Fruit fly (Drosophila melanogaster) whole organism, prepupa: Measurements from ENCODE around the gene ens.
A peak's percentile ranks its signal among the peaks of the same experiment; 100 is the strongest.

Experiments used
- CG11762 ChIP-seq: fragments of 200-800 bp; sonication (Bioruptor generic); optimal IDR thresholded peaks from 3 replicates; lab custom pipeline; 2016; ENCODE audit warnings: missing biosample characterization, missing genetic modification characterization; ENCODE audit not compliant: insufficient read depth
- CG15336 ChIP-seq: fragments of 200-800 bp; sonication (Bioruptor generic); IDR thresholded peaks from 2 replicates; pipeline ENCODE4 v1.3.6; 2022; ENCODE audit warnings: missing biosample characterization, missing genetic modification characterization
- CG34406 ChIP-seq: fragments of 200-800 bp; sonication (Bioruptor generic); optimal IDR thresholded peaks from 3 replicates; lab custom pipeline; 2016; ENCODE audit warnings: missing biosample characterization, missing genetic modification characterization
- CG3919 ChIP-seq: fragments of 200-800 bp; sonication (Bioruptor generic); optimal IDR thresholded peaks from 3 replicates; lab custom pipeline; 2016; ENCODE audit warnings: missing biosample characterization, missing genetic modification characterization
- CG6808 ChIP-seq: fragments of 200-800 bp; sonication (Bioruptor generic); optimal IDR thresholded peaks from 3 replicates; lab custom pipeline; 2017; ENCODE audit warnings: missing biosample characterization, missing genetic modification characterization, mild to moderate bottlenecking, moderate library complexity, missing genetic modification reagents
- Eip78C ChIP-seq: fragments of 200-800 bp; sonication (Bioruptor generic); peaks from one replicate; lab custom pipeline; 2016; ENCODE audit warnings: missing biosample characterization, missing genetic modification characterization
- Hr39 ChIP-seq: fragments of 200-800 bp; sonication (Bioruptor generic); optimal IDR thresholded peaks from 2 replicates; lab custom pipeline; 2016; ENCODE audit warnings: missing biosample characterization, missing genetic modification characterization
- OdsH ChIP-seq: fragments of 200-800 bp; sonication (Bioruptor generic); optimal IDR thresholded peaks from 3 replicates; lab custom pipeline; 2016; ENCODE audit warnings: missing biosample characterization, missing genetic modification characterization
- dac ChIP-seq: fragments of 200-800 bp; sonication (Bioruptor generic); optimal IDR thresholded peaks from 2 replicates; lab custom pipeline; 2017; ENCODE audit warnings: missing biosample characterization, mild to moderate bottlenecking, missing genetic modification characterization
- eg ChIP-seq: fragments of 200-800 bp; sonication (Bioruptor generic); IDR thresholded peaks from 3 replicates; pipeline ENCODE4 v1.3.6; 2022; ENCODE audit warnings: missing biosample characterization, missing genetic modification characterization
- fd59A ChIP-seq: fragments of 200-800 bp; sonication (Bioruptor generic); optimal IDR thresholded peaks from 2 replicates; lab custom pipeline; 2017; ENCODE audit warnings: missing biosample characterization, mild to moderate bottlenecking, missing genetic modification characterization, missing genetic modification reagents
- lz ChIP-seq: fragments of 200-800 bp; sonication (Bioruptor generic); optimal IDR thresholded peaks from 3 replicates; lab custom pipeline; 2016; ENCODE audit warnings: missing biosample characterization, missing genetic modification characterization
- ss ChIP-seq, 2 experiments: fragments of 200-800 bp; sonication (Bioruptor generic); optimal IDR thresholded peaks; 2 replicates in 1 of 2; 3 replicates in 1 of 2; lab custom pipeline; 2017 to 2018; ENCODE audit warnings: mild to moderate bottlenecking in 2 of 2, missing biosample characterization in 2 of 2, missing genetic modification characterization in 2 of 2, moderate library complexity in 1 of 2
- svp ChIP-seq: fragments of 200-800 bp; sonication (Bioruptor generic); peaks from one replicate; lab custom pipeline; 2016; ENCODE audit warnings: missing biosample characterization, missing genetic modification characterization

ens gene

dm6 chr3L:4080278-4080677 is 54.1 kb downstream of the ens start:
- no peak for TF ChIP-seq CG3919
- TF ChIP-seq eg (GFP tag; lab: Robert Waterston, UW): no peak
- TF ChIP-seq CG6808 (GFP tag; lab: Kevin White, UChicago): no peak
- TF ChIP-seq Hr39: no peak

dm6 chr3L:4076907-4077306 is 57.4 kb downstream of the ens start:
- TF ChIP-seq CG15336 (GFP tag; lab: Robert Waterston, UW): no peak
- no peak for TF ChIP-seq CG11762 (GFP tag; lab: Kevin White, UChicago)
- TF ChIP-seq CG34406: no peak
- TF ChIP-seq OdsH (GFP tag; lab: Kevin White, UChicago): no peak
- no peak for TF ChIP-seq dac (GFP tag; lab: Kevin White, UChicago)
- TF ChIP-seq lz (GFP tag; lab: Kevin White, UChicago): no peak
- TF ChIP-seq fd59A (GFP tag; lab: Kevin White, UChicago): no peak
- no peak for TF ChIP-seq Eip78C (GFP tag; lab: Kevin White, UChicago)

dm6 chr3L:4073755-4074154 is 60.6 kb downstream of the ens start, which contains the start of gene Faa:
Gene Faa (minus strand): TSS chr3L:4073954.
- TF ChIP-seq CG15336 (GFP tag; lab: Robert Waterston, UW) (0 out of 2 replicates have a peak, but pooled peaks have one; percentile 11), eg (GFP tag; lab: Robert Waterston, UW) (peak; percentile 22; the same call in 1 of the 3 replicates), ss (GFP tag; optimal IDR thresholded peaks at IDR 0.05; lab: Kevin White, UChicago) (no peak), svp (GFP tag; lab: Kevin White, UChicago) (peak; percentile 42)
